Fruit fly (Drosophila melanogaster) whole organism, prepupa: Measurements from ENCODE around the gene CG7275.

ENCODE experiments used
- CG10631 ChIP-seq: fragments of 200-800 bp; sonication (Bioruptor generic); optimal IDR thresholded peaks from 2 replicates; lab custom pipeline; 2016; ENCODE audit warnings: missing biosample characterization, missing genetic modification characterization
- CG11294 ChIP-seq: fragments of 200-800 bp; sonication (Bioruptor generic); IDR thresholded peaks from 2 replicates; pipeline ENCODE4 v1.3.6; 2022; ENCODE audit warnings: missing biosample characterization, missing genetic modification characterization
- CG1621 ChIP-seq: fragments of 200-800 bp; sonication (Bioruptor generic); optimal IDR thresholded peaks from 3 replicates; lab custom pipeline; 2018; ENCODE audit warnings: missing biosample characterization, mild to moderate bottlenecking, missing genetic modification characterization
- CG16779 ChIP-seq: fragments of 200-800 bp; sonication (Bioruptor generic); optimal IDR thresholded peaks from 3 replicates; lab custom pipeline; 2017; ENCODE audit warnings: missing biosample characterization, mild to moderate bottlenecking, missing genetic modification characterization
- CG3032 ChIP-seq: fragments of 200-800 bp; optimal IDR thresholded peaks from 2 replicates; lab custom pipeline; 2019; ENCODE audit warnings: missing biosample characterization, mild to moderate bottlenecking, missing genetic modification characterization, moderate library complexity
- Eip78C ChIP-seq: fragments of 200-800 bp; sonication (Bioruptor generic); peaks from one replicate; lab custom pipeline; 2016; ENCODE audit warnings: missing biosample characterization, missing genetic modification characterization
- Eip93F ChIP-seq: fragments of 200-800 bp; sonication (Bioruptor generic); optimal IDR thresholded peaks from 2 replicates; lab custom pipeline; 2016; ENCODE audit warnings: missing biosample characterization, mild to moderate bottlenecking, missing genetic modification characterization
- Hr4 ChIP-seq: fragments of 200-800 bp; sonication (Bioruptor generic); optimal IDR thresholded peaks from 3 replicates; lab custom pipeline; 2016; ENCODE audit warnings: missing biosample characterization, missing genetic modification characterization
- Sox102F ChIP-seq: fragments of 200-800 bp; sonication (Bioruptor generic); optimal IDR thresholded peaks from 2 replicates; lab custom pipeline; 2016; ENCODE audit warnings: missing biosample characterization, mild to moderate bottlenecking, missing genetic modification characterization
- Sox14 ChIP-seq: fragments of 200-800 bp; sonication (Bioruptor generic); optimal IDR thresholded peaks from 3 replicates; lab custom pipeline; 2016; ENCODE audit warnings: missing biosample characterization, missing genetic modification characterization
- esn ChIP-seq: fragments of 200-800 bp; sonication (Bioruptor generic); optimal IDR thresholded peaks from 2 replicates; lab custom pipeline; 2016; ENCODE audit warnings: missing biosample characterization, mild to moderate bottlenecking, missing genetic modification characterization, moderate library complexity
- fd85E ChIP-seq: fragments of 200-800 bp; sonication (Bioruptor generic); optimal IDR thresholded peaks from 3 replicates; lab custom pipeline; 2016; ENCODE audit warnings: missing biosample characterization, missing genetic modification characterization

dm6 chr3L:15527416-15527815 lies 28.7 kb downstream of the CG7275 start, which contains the start of gene CG42729:
- TF ChIP-seq CG1621 (no peak), CG10631 (GFP tag; lab: Kevin White, UChicago) (no peak), CG16779 (no peak), CG3032 (tag; lab: Kevin White, UChicago) (no peak), fd85E (GFP tag; lab: Kevin White, UChicago) (no peak), Sox102F (GFP tag; lab: Kevin White, UChicago) (no peak), CG11294 (GFP tag; lab: Robert Waterston, UW) (no peak), Eip78C (GFP tag; lab: Kevin White, UChicago) (no peak), Eip93F (no peak), Hr4 (GFP tag; lab: Kevin White, UChicago) (no peak), esn (GFP tag; lab: Kevin White, UChicago) (no peak), Sox14 (GFP tag; lab: Kevin White, UChicago) (no peak)
